Worm (Caenorhabditis elegans): ENCODE results near the gene cyp-33C5.
A peak's percentile ranks its signal among the peaks of the same experiment; 100 is the strongest.

cyp-33C5 gene

ce11 chrV:2285107-2285506, 40.3 kb downstream of the cyp-33C5 start, which contains the start of gene nhr-227:
nhr-227 (plus strand) TSS chrV:2285432.
- no peak for TF ChIP-seq fkh-2 (tag; optimal IDR thresholded peaks at IDR 0.05)
- TF ChIP-seq nhr-43 (tag; optimal IDR thresholded peaks at IDR 0.05; ENCODE audit: poor library complexity, severe bottlenecking), result no peak
- peak; percentile 15 for TF ChIP-seq pha-4 (tag; optimal IDR thresholded peaks at IDR 0.05)

- TF ChIP-seq ama-1 (optimal IDR thresholded peaks at IDR 0.05) (no peak), pha-4 (tag; optimal IDR thresholded peaks at IDR 0.05) (peak; percentile 76)
These were observed 45.5 kb downstream of the cyp-33C5 start, which contains the start of gene nhr-225 for ce11 chrV:2290329-2290728. nhr-225 (minus strand) TSS chrV:2290474.

- TF ChIP-seq hmg-11 (tag; optimal IDR thresholded peaks at IDR 0.05) (no peak), elt-2 (tag; optimal IDR thresholded peaks at IDR 0.05) (peak; percentile 37)
These were observed 47.4 kb downstream of the cyp-33C5 start, which contains the start of gene nhr-115 for ce11 chrV:2292240-2292639. nhr-115 (plus strand) TSS chrV:2292540.

ce11 chrV:2294577-2294976, 49.8 kb downstream of the cyp-33C5 start, which contains the start of gene nhr-226:
nhr-226 (plus strand) TSS chrV:2294877.
- TF ChIP-seq nhr-12 (tag; optimal IDR thresholded peaks at IDR 0.05) (no peak), pqm-1 (tag; optimal IDR thresholded peaks at IDR 0.05) (peak; percentile 31), elt-2 (tag; optimal IDR thresholded peaks at IDR 0.05) (peak; percentile 44)
